Worm (Caenorhabditis elegans): Measurements from ENCODE around the gene nhr-102.

- TF ChIP-seq him-1 (tag; optimal IDR thresholded peaks at IDR 0.05) (no peak), dao-5 (tag; optimal IDR thresholded peaks at IDR 0.05) (no peak)
Observed at ce11 chrV:15872273-15872672, 3.9 kb downstream of the nhr-102 start, which contains the start of gene str-56.

Data from whole organism, L4/young adult.